Fruit fly (Drosophila melanogaster) whole organism, embryonic: Measurements from ENCODE around the gene Arp3.

Source experiments
- B-H2 ChIP-seq: fragments of 200-800 bp; sonication (Bioruptor generic); optimal IDR thresholded peaks from 2 replicates; lab custom pipeline; 2018; ENCODE audit warnings: missing biosample characterization, mild to moderate bottlenecking, missing genetic modification characterization
- CG10543 ChIP-seq: fragments of 200-800 bp; sonication (Bioruptor generic); optimal IDR thresholded peaks from 3 replicates; lab custom pipeline; 2017; ENCODE audit warnings: missing biosample characterization, mild to moderate bottlenecking, missing genetic modification characterization, moderate library complexity
- CG11085 ChIP-seq: fragments of 200-800 bp; sonication (Bioruptor generic); IDR thresholded peaks from 2 replicates; pipeline ENCODE4 v1.3.6; 2022; ENCODE audit warnings: missing biosample characterization, missing genetic modification characterization
- CG11093 ChIP-seq: fragments of 200-800 bp; sonication (Bioruptor generic); IDR thresholded peaks from 3 replicates; pipeline ENCODE4 v1.3.6; 2022; ENCODE audit warnings: missing biosample characterization, missing genetic modification characterization
- CG11398 ChIP-seq: fragments of 200-800 bp; sonication (Bioruptor generic); optimal IDR thresholded peaks from 2 replicates; lab custom pipeline; 2016; ENCODE audit warnings: missing biosample characterization, missing genetic modification characterization
- CG11504 ChIP-seq: fragments of 200-800 bp; sonication (Bioruptor generic); optimal IDR thresholded peaks from 3 replicates; lab custom pipeline; 2019; ENCODE audit warnings: missing biosample characterization, mild to moderate bottlenecking, missing genetic modification characterization, moderate library complexity
- CG12391 ChIP-seq: fragments of 200-800 bp; sonication (Bioruptor generic); optimal IDR thresholded peaks from 3 replicates; lab custom pipeline; 2018; ENCODE audit warnings: missing biosample characterization, mild to moderate bottlenecking, missing genetic modification characterization, moderate library complexity
- CG12659 ChIP-seq: fragments of 200-800 bp; sonication (Bioruptor generic); optimal IDR thresholded peaks from 3 replicates; lab custom pipeline; 2017; ENCODE audit warnings: mild to moderate bottlenecking, missing biosample characterization, missing genetic modification reagents, missing genetic modification characterization
- CG15269 ChIP-seq: fragments of 200-800 bp; sonication (Bioruptor generic); optimal IDR thresholded peaks from 2 replicates; lab custom pipeline; 2018; ENCODE audit warnings: missing biosample characterization, mild to moderate bottlenecking, missing genetic modification characterization, moderate library complexity
- CG1602 ChIP-seq: fragments of 200-800 bp; sonication (Bioruptor generic); optimal IDR thresholded peaks from 3 replicates; lab custom pipeline; 2016; ENCODE audit warnings: missing biosample characterization, missing genetic modification characterization
- CG16813 ChIP-seq: fragments of 200-800 bp; sonication (Bioruptor generic); IDR thresholded peaks from 3 replicates; pipeline ENCODE4 v1.3.6; 2022; ENCODE audit warnings: missing biosample characterization, missing genetic modification characterization; ENCODE audit not compliant: partially characterized antibody
- CG18476 ChIP-seq: fragments of 200-800 bp; sonication (Bioruptor generic); optimal IDR thresholded peaks from 2 replicates; lab custom pipeline; 2016; ENCODE audit warnings: missing biosample characterization, mild to moderate bottlenecking, missing genetic modification characterization
- CG3995 ChIP-seq: fragments of 200-800 bp; sonication (Bioruptor generic); optimal IDR thresholded peaks from 3 replicates; lab custom pipeline; 2016; ENCODE audit warnings: missing biosample characterization, missing genetic modification characterization
- CG4328 ChIP-seq: fragments of 200-800 bp; sonication (Bioruptor generic); optimal IDR thresholded peaks from 3 replicates; lab custom pipeline; 2017; ENCODE audit warnings: missing biosample characterization, missing genetic modification reagents, missing genetic modification characterization
- CG6689 ChIP-seq: fragments of 200-800 bp; sonication (Bioruptor generic); IDR thresholded peaks from 2 replicates; pipeline ENCODE4 v1.3.6; 2022; ENCODE audit warnings: missing biosample characterization, missing genetic modification characterization
- CG6813 ChIP-seq: fragments of 200-800 bp; sonication (Bioruptor generic); optimal IDR thresholded peaks from 2 replicates; lab custom pipeline; 2017; ENCODE audit warnings: missing biosample characterization, missing genetic modification characterization, mild to moderate bottlenecking, moderate library complexity, missing genetic modification reagents
- CG7372 ChIP-seq: fragments of 200-800 bp; sonication (Bioruptor generic); IDR thresholded peaks from 2 replicates; pipeline ENCODE4 v1.3.6; 2022; ENCODE audit warnings: missing biosample characterization, missing genetic modification characterization
- CG7556 ChIP-seq: fragments of 200-800 bp; sonication (Bioruptor generic); optimal IDR thresholded peaks from 2 replicates; lab custom pipeline; 2017; ENCODE audit warnings: missing biosample characterization, mild to moderate bottlenecking, missing genetic modification characterization
- CG7745 ChIP-seq: fragments of 200-800 bp; sonication (Bioruptor generic); optimal IDR thresholded peaks from 2 replicates; lab custom pipeline; 2018; ENCODE audit warnings: missing biosample characterization, mild to moderate bottlenecking, missing genetic modification characterization, moderate library complexity
- CG7786 ChIP-seq: fragments of 200-800 bp; sonication (Bioruptor generic); optimal IDR thresholded peaks from 2 replicates; lab custom pipeline; 2016; ENCODE audit warnings: missing biosample characterization, missing genetic modification characterization
- CG9437 ChIP-seq: fragments of 200-800 bp; sonication (Bioruptor generic); optimal IDR thresholded peaks from 2 replicates; lab custom pipeline; 2018; ENCODE audit warnings: missing biosample characterization, mild to moderate bottlenecking, missing genetic modification characterization
- CG9727 ChIP-seq: fragments of 200-800 bp; sonication (Bioruptor generic); optimal IDR thresholded peaks from 3 replicates; lab custom pipeline; 2017; ENCODE audit warnings: missing biosample characterization, mild to moderate bottlenecking, missing genetic modification characterization
- CHES-1-like ChIP-seq: fragments of 200-800 bp; sonication (Bioruptor generic); optimal IDR thresholded peaks from 2 replicates; lab custom pipeline; 2016; ENCODE audit warnings: missing biosample characterization, missing genetic modification characterization
- CTCF ChIP-seq: fragments of 200-800 bp; sonication (Bioruptor generic); optimal IDR thresholded peaks from 2 replicates; lab custom pipeline; 2017; ENCODE audit warnings: missing biosample characterization, mild to moderate bottlenecking, missing genetic modification characterization, moderate library complexity
- Camta ChIP-seq: fragments of 200-800 bp; sonication (Bioruptor generic); optimal IDR thresholded peaks from 2 replicates; lab custom pipeline; 2016; ENCODE audit warnings: missing biosample characterization, missing genetic modification characterization
- CkIIα-i1 ChIP-seq: fragments of 200-800 bp; sonication (Bioruptor generic); IDR thresholded peaks from 2 replicates; pipeline ENCODE4 v1.3.6; 2022; ENCODE audit warnings: missing biosample characterization, missing genetic modification characterization
- CoRest ChIP-seq: fragments of 200-800 bp; sonication (Bioruptor generic); optimal IDR thresholded peaks from 3 replicates; lab custom pipeline; 2018; ENCODE audit warnings: missing biosample characterization, mild to moderate bottlenecking, missing genetic modification characterization, moderate library complexity
- Dip2 ChIP-seq: fragments of 200-800 bp; sonication (Bioruptor generic); IDR thresholded peaks from 2 replicates; pipeline ENCODE4 v1.3.6; 2022; ENCODE audit warnings: missing biosample characterization, missing genetic modification characterization
- Drgx ChIP-seq: fragments of 200-800 bp; sonication (Bioruptor generic); IDR thresholded peaks from 2 replicates; pipeline ENCODE4 v1.3.6; 2022; ENCODE audit warnings: missing biosample characterization, missing genetic modification characterization
- Ets65A ChIP-seq: fragments of 200-800 bp; sonication (Bioruptor generic); peaks from one replicate; lab custom pipeline; 2016; ENCODE audit warnings: missing biosample characterization, missing genetic modification characterization
- MBD-R2 ChIP-seq: fragments of 200-800 bp; sonication (Bioruptor generic); IDR thresholded peaks from 2 replicates; pipeline ENCODE4 v1.3.6; 2022; ENCODE audit warnings: missing biosample characterization, missing genetic modification characterization
- Meics ChIP-seq: fragments of 200-800 bp; sonication (Bioruptor generic); optimal IDR thresholded peaks from 2 replicates; lab custom pipeline; 2017; ENCODE audit warnings: missing biosample characterization, mild to moderate bottlenecking, missing genetic modification characterization
- Sin3A ChIP-seq: fragments of >200 bp; optimal IDR thresholded peaks from 2 replicates; lab custom pipeline; 2018
- bigmax ChIP-seq: fragments of 200-800 bp; sonication (Bioruptor generic); optimal IDR thresholded peaks from 2 replicates; lab custom pipeline; 2018; ENCODE audit warnings: missing biosample characterization, mild to moderate bottlenecking, missing genetic modification characterization
- bsh ChIP-seq, 2 experiments: fragments of 200-800 bp; sonication (Bioruptor generic); optimal IDR thresholded peaks; 2 replicates each; lab custom pipeline; 2017 to 2018; ENCODE audit warnings: mild to moderate bottlenecking in 2 of 2, missing biosample characterization in 2 of 2, missing genetic modification characterization in 2 of 2, moderate library complexity in 1 of 2
- ci ChIP-seq: fragments of 200-800 bp; sonication (Bioruptor generic); IDR thresholded peaks from 3 replicates; pipeline ENCODE4 v1.3.6; 2022; ENCODE audit warnings: missing biosample characterization, missing genetic modification characterization
- crc ChIP-seq: fragments of 200-800 bp; sonication (Bioruptor generic); optimal IDR thresholded peaks from 2 replicates; lab custom pipeline; 2016; ENCODE audit warnings: missing biosample characterization, missing genetic modification characterization
- emc ChIP-seq: fragments of 200-800 bp; sonication (Bioruptor generic); optimal IDR thresholded peaks from 2 replicates; lab custom pipeline; 2016; ENCODE audit warnings: missing biosample characterization, missing genetic modification characterization
- en ChIP-seq: fragments of 200-800 bp; sonication (Bioruptor generic); optimal IDR thresholded peaks from 2 replicates; lab custom pipeline; 2016; ENCODE audit warnings: missing biosample characterization, missing genetic modification characterization
- gfzf ChIP-seq: fragments of 200-800 bp; sonication (Bioruptor generic); optimal IDR thresholded peaks from 2 replicates; lab custom pipeline; 2016; ENCODE audit warnings: missing biosample characterization, mild to moderate bottlenecking, missing genetic modification characterization, moderate library complexity
- grau ChIP-seq: fragments of 200-800 bp; optimal IDR thresholded peaks from 3 replicates; lab custom pipeline; 2019; ENCODE audit warnings: missing biosample characterization, mild to moderate bottlenecking, missing genetic modification characterization, moderate library complexity
- luna ChIP-seq: fragments of 200-800 bp; sonication (Bioruptor generic); optimal IDR thresholded peaks from 2 replicates; lab custom pipeline; 2016; ENCODE audit warnings: missing biosample characterization, missing genetic modification characterization
- nerfin-1 ChIP-seq: fragments of 200-800 bp; sonication (Bioruptor generic); optimal IDR thresholded peaks from 3 replicates; lab custom pipeline; 2019; ENCODE audit warnings: missing biosample characterization, mild to moderate bottlenecking, missing genetic modification characterization, moderate library complexity
- org-1 ChIP-seq: fragments of 200-800 bp; sonication (Bioruptor generic); optimal IDR thresholded peaks from 2 replicates; lab custom pipeline; 2017; ENCODE audit warnings: missing biosample characterization, missing genetic modification characterization
- pfk ChIP-seq: fragments of 200-800 bp; sonication (Bioruptor generic); optimal IDR thresholded peaks from 2 replicates; lab custom pipeline; 2018; ENCODE audit warnings: missing biosample characterization, mild to moderate bottlenecking, missing genetic modification characterization, moderate library complexity
- sima ChIP-seq: fragments of 200-800 bp; sonication (Bioruptor generic); optimal IDR thresholded peaks from 2 replicates; lab custom pipeline; 2016; ENCODE audit warnings: missing biosample characterization, missing genetic modification characterization
- slp2 ChIP-seq: fragments of 200-800 bp; sonication (Bioruptor generic); optimal IDR thresholded peaks from 2 replicates; lab custom pipeline; 2016; ENCODE audit warnings: missing biosample characterization, missing genetic modification characterization
- tio ChIP-seq: fragments of 200-800 bp; sonication (Bioruptor generic); optimal IDR thresholded peaks from 2 replicates; lab custom pipeline; 2017; ENCODE audit warnings: missing biosample characterization, missing genetic modification characterization, inconsistent platforms
- tll ChIP-seq, 2 experiments: fragments of 200-800 bp in 1 of 2; fragments of >200 bp in 1 of 2; sonication (Bioruptor generic) in 1 of 2; optimal IDR thresholded peaks; 2 replicates each; lab custom pipeline; 2017 to 2019; ENCODE audit warnings: missing biosample characterization in 2 of 2, missing genetic modification characterization in 2 of 2, mild to moderate bottlenecking in 1 of 2, moderate library complexity in 1 of 2
- unpg ChIP-seq: fragments of 200-800 bp; sonication (Bioruptor generic); optimal IDR thresholded peaks from 3 replicates; lab custom pipeline; 2018; ENCODE audit warnings: missing biosample characterization, mild to moderate bottlenecking, missing genetic modification characterization, moderate library complexity
- vfl ChIP-seq: fragments of 200-800 bp; sonication (Bioruptor generic); optimal IDR thresholded peaks from 2 replicates; lab custom pipeline; 2016; ENCODE audit warnings: missing biosample characterization, missing genetic modification characterization

Gene Arp3

dm6 chr3L:8127712-8128210, 12.1 kb upstream of the Arp3 start, which contains the start of the genes Cds and Uba2 (continued):
- TF ChIP-seq CG11398 (GFP tag; lab: Kevin White, UChicago) (peak; percentile 77), CG11504 (tag; lab: Kevin White, UChicago) (no peak), CG1602 (peak; percentile 90), nerfin-1 (tag; lab: Kevin White, UChicago) (peak; percentile 92), CkIIα-i1 (GFP tag; lab: Robert Waterston, UW) (no peak), CG9727 (GFP tag; lab: Kevin White, UChicago) (peak; percentile 91), MBD-R2 (GFP tag; lab: Robert Waterston, UW) (peak; percentile 97), Sin3A (lab: Kevin White, UChicago) (peak; percentile 74), CG6689 (GFP tag; lab: Robert Waterston, UW) (peak; percentile 90), CG11093 (GFP tag; lab: Robert Waterston, UW) (peak; percentile 84), CG10543 (GFP tag; lab: Kevin White, UChicago) (peak; percentile 97), en (GFP tag; lab: Kevin White, UChicago) (no peak), CG6813 (GFP tag; lab: Kevin White, UChicago) (peak; percentile 88), crc (GFP tag; lab: Kevin White, UChicago) (peak; percentile 32), Meics (peak; percentile 94), CG11085 (GFP tag; lab: Robert Waterston, UW) (peak; percentile 87), luna (GFP tag; lab: Kevin White, UChicago) (peak; percentile 63), CG18476 (GFP tag; lab: Kevin White, UChicago) (peak; percentile 86), gfzf (GFP tag; lab: Kevin White, UChicago) (peak; percentile 71), emc (GFP tag; lab: Kevin White, UChicago) (peak; percentile 53), grau (peak; percentile 94), ci (GFP tag; lab: Robert Waterston, UW) (peak; percentile 90), bsh (GFP tag; optimal IDR thresholded peaks at IDR 0.05; lab: Kevin White, UChicago) (peak in 1 of 2 experiments; percentile 91), Dip2 (GFP tag; lab: Robert Waterston, UW) (no peak), CG7745 (tag; lab: Kevin White, UChicago) (no peak), vfl (GFP tag; lab: Kevin White, UChicago) (peak; percentile 85), slp2 (GFP tag; lab: Kevin White, UChicago) (peak; percentile 70), Ets65A (GFP tag; lab: Kevin White, UChicago) (peak; percentile 97), CG12391 (tag; lab: Kevin White, UChicago) (peak; percentile 96), Drgx (peak; percentile 84), sima (no peak), org-1 (GFP tag; lab: Kevin White, UChicago) (peak; percentile 79), CTCF (GFP tag; lab: Kevin White, UChicago) (peak; percentile 30), CG15269 (tag; lab: Kevin White, UChicago) (peak; percentile 93), CG7786 (peak; percentile 66), CG12659 (GFP tag; lab: Kevin White, UChicago) (peak; percentile 97), pfk (GFP tag; lab: Kevin White, UChicago) (peak; percentile 65), Camta (GFP tag; lab: Kevin White, UChicago) (peak; percentile 64), CG16813 (GFP tag; lab: Robert Waterston, UW) (peak; percentile 39; the same call in 1 of the 3 replicates), CHES-1-like (GFP tag; lab: Kevin White, UChicago) (peak; percentile 74), CG9437 (peak; percentile 81), tll (GFP tag; optimal IDR thresholded peaks at IDR 0.05; lab: Kevin White, UChicago) (peak in 1 of 2 experiments; percentile 92), CoRest (tag; lab: Kevin White, UChicago) (peak; percentile 94), CG4328 (GFP tag; lab: Kevin White, UChicago) (peak; percentile 93), B-H2 (GFP tag; lab: Kevin White, UChicago) (peak; percentile 95), bigmax (GFP tag; lab: Kevin White, UChicago) (peak; percentile 32), unpg (GFP tag; lab: Kevin White, UChicago) (peak; percentile 93), CG7372 (GFP tag; lab: Robert Waterston, UW) (peak; percentile 90), CG3995 (GFP tag; lab: Kevin White, UChicago) (peak; percentile 81), tio (GFP tag; lab: Kevin White, UChicago) (peak; percentile 83), CG7556 (GFP tag; lab: Kevin White, UChicago) (peak; percentile 89)
